Worm (Caenorhabditis elegans): ENCODE results near the gene C15H11.10.

- no peak for TF ChIP-seq flt-1 (GFP tag; IDR thresholded peaks at IDR 0.05)
- TF ChIP-seq ref-1 (GFP tag; conservative IDR thresholded peaks at IDR 0.05) = no peak
- TF ChIP-seq klf-2 (GFP tag; conservative IDR thresholded peaks at IDR 0.05) = no peak
- TF ChIP-seq ztf-23 (GFP tag; IDR thresholded peaks at IDR 0.05) = no peak
Observed at ce11 chrV:14409905-14410304, 18.0 kb downstream of the C15H11.10 start.

Data from whole organism, midembryonic.